Fruit fly (Drosophila melanogaster): Measurements from ENCODE around the gene bgm.

Gene bgm

dm6 chr2L:14012304-14013054, at the start of gene bgm:
bgm (plus strand) TSS chr2L:14013004.
- no peak for TF ChIP-seq CG17801 (GFP tag; optimal IDR thresholded peaks at IDR 0.05; ENCODE audit: partially characterized antibody)

dm6 chr2L:13963467-13964122, 49.2 kb upstream of the bgm start, which contains the start of gene NimB1:
NimB1 (plus strand) TSS chr2L:13963507.
- no peak for TF ChIP-seq CG17801 (GFP tag; optimal IDR thresholded peaks at IDR 0.05; ENCODE audit: partially characterized antibody)

- no peak for TF ChIP-seq CG17801 (GFP tag; optimal IDR thresholded peaks at IDR 0.05; ENCODE audit: partially characterized antibody)
These were observed 46.0 kb upstream of the bgm start, which contains the start of gene NimB2 for dm6 chr2L:13966732-13967316. NimB2 (minus strand) TSS chr2L:13967018.

- no peak for TF ChIP-seq CG17801 (GFP tag; optimal IDR thresholded peaks at IDR 0.05; ENCODE audit: partially characterized antibody)
These were observed 44.9 kb upstream of the bgm start, which contains the start of gene NimB3 for dm6 chr2L:13967846-13968350. NimB3 (minus strand) TSS chr2L:13967985.

- no peak for TF ChIP-seq CG17801 (GFP tag; optimal IDR thresholded peaks at IDR 0.05; ENCODE audit: partially characterized antibody)
These were observed 42.9 kb upstream of the bgm start, which contains the start of the genes NimB4 and NimB5 for dm6 chr2L:13969876-13970275. NimB4 (minus strand) TSS chr2L:13969976. NimB5 (plus strand) TSS chr2L:13970177.

dm6 chr2L:13972847-13973246, 40.0 kb upstream of the bgm start, which contains the start of gene He:
He (minus strand) TSS chr2L:13972947.
- TF ChIP-seq CG17801 (GFP tag; optimal IDR thresholded peaks at IDR 0.05; ENCODE audit: partially characterized antibody) = no peak

dm6 chr2L:13976669-13977068, 36.1 kb upstream of the bgm start, which contains the start of gene NimC1:
NimC1 (minus strand) TSS chr2L:13976769.
- no peak for TF ChIP-seq CG17801 (GFP tag; optimal IDR thresholded peaks at IDR 0.05; ENCODE audit: partially characterized antibody)

dm6 chr2L:13977073-13977472, 35.7 kb upstream of the bgm start, which contains the start of gene Cyp28a5:
Cyp28a5 (plus strand) TSS chr2L:13977302.
- no peak for TF ChIP-seq CG17801 (GFP tag; optimal IDR thresholded peaks at IDR 0.05; ENCODE audit: partially characterized antibody)

dm6 chr2L:13979826-13980225, 33.0 kb upstream of the bgm start, which contains the start of gene NimC2:
NimC2 (plus strand) TSS chr2L:13980126.
- no peak for TF ChIP-seq CG17801 (GFP tag; optimal IDR thresholded peaks at IDR 0.05; ENCODE audit: partially characterized antibody)

dm6 chr2L:13998952-13999351, 13.9 kb upstream of the bgm start:
- no peak for TF ChIP-seq CG17801 (GFP tag; optimal IDR thresholded peaks at IDR 0.05; ENCODE audit: partially characterized antibody)

- TF ChIP-seq CG17801 (GFP tag; optimal IDR thresholded peaks at IDR 0.05; ENCODE audit: partially characterized antibody) = no peak
These were observed 11.7 kb upstream of the bgm start, which contains the start of gene rk for dm6 chr2L:14001078-14001477. rk (minus strand) TSS chr2L:14001248.

- TF ChIP-seq CG17801 (GFP tag; optimal IDR thresholded peaks at IDR 0.05; ENCODE audit: partially characterized antibody) = no peak
These were observed 10.9 kb upstream of the bgm start for dm6 chr2L:14001887-14002286.

- no peak for TF ChIP-seq CG17801 (GFP tag; optimal IDR thresholded peaks at IDR 0.05; ENCODE audit: partially characterized antibody)
These were observed 5.0 kb upstream of the bgm start, which contains the start of gene CG42692 for dm6 chr2L:14007801-14008200. CG42692 (plus strand) TSS chr2L:14008101.

dm6 chr2L:14010410-14010809, 2.4 kb upstream of the bgm start:
- no peak for TF ChIP-seq CG17801 (GFP tag; optimal IDR thresholded peaks at IDR 0.05; ENCODE audit: partially characterized antibody)
